Fruit fly (Drosophila melanogaster) whole organism, pupa: Measurements from ENCODE around the gene vvl.

ENCODE experiments used
- CG12605 ChIP-seq: fragments of 200-800 bp; sonication (Bioruptor generic); IDR thresholded peaks from 2 replicates; pipeline ENCODE4 v1.3.6; 2022; ENCODE audit warnings: missing biosample characterization, missing genetic modification characterization
- CG4496 ChIP-seq: fragments of 200-800 bp; sonication (Bioruptor generic); IDR thresholded peaks from 3 replicates; pipeline ENCODE4 v1.3.6; 2022; ENCODE audit warnings: missing biosample characterization, missing genetic modification characterization
- CG8301 ChIP-seq: fragments of 200-800 bp; sonication (Bioruptor generic); optimal IDR thresholded peaks from 2 replicates; lab custom pipeline; 2018; ENCODE audit warnings: missing biosample characterization, mild to moderate bottlenecking, missing genetic modification characterization
- CG9948 ChIP-seq: fragments of 200-800 bp; sonication (Bioruptor generic); optimal IDR thresholded peaks from 2 replicates; lab custom pipeline; 2018; ENCODE audit warnings: missing biosample characterization, mild to moderate bottlenecking, missing genetic modification characterization, moderate library complexity
- EcR ChIP-seq: fragments of 200-800 bp; sonication (Bioruptor generic); optimal IDR thresholded peaks from 3 replicates; lab custom pipeline; 2019; ENCODE audit warnings: missing biosample characterization, missing genetic modification characterization, mild to moderate bottlenecking, moderate library complexity, missing genetic modification reagents
- Pif1A ChIP-seq: fragments of 200-800 bp; sonication (Bioruptor generic); optimal IDR thresholded peaks from 3 replicates; lab custom pipeline; 2016; ENCODE audit warnings: missing biosample characterization, missing genetic modification characterization

- no peak for TF ChIP-seq CG12605 (GFP tag; lab: Robert Waterston, UW)
- no peak for TF ChIP-seq CG4496 (GFP tag; lab: Robert Waterston, UW)
- no peak for TF ChIP-seq Pif1A (GFP tag; lab: Kevin White, UChicago)
- TF ChIP-seq EcR, result no peak
- TF ChIP-seq CG9948 (tag; lab: Kevin White, UChicago), result no peak
- no peak for TF ChIP-seq CG8301
Measured at dm6 chr3L:6811106-6811505, 21.1 kb downstream of the vvl start.
